Fruit fly (Drosophila melanogaster) whole organism, wandering third instar larva: ENCODE results near the gene Ctu2.

Source experiments
- CG32264 ChIP-seq: fragments of 200-800 bp; sonication (Bioruptor generic); optimal IDR thresholded peaks from 2 replicates; lab custom pipeline; 2016; ENCODE audit warnings: missing biosample characterization, missing genetic modification characterization
- CG9705 ChIP-seq: fragments of 200-800 bp; sonication (Bioruptor generic); optimal IDR thresholded peaks from 2 replicates; lab custom pipeline; 2018; ENCODE audit warnings: missing biosample characterization, mild to moderate bottlenecking, missing genetic modification characterization
- Hnf4 ChIP-seq: fragments of 200-800 bp; sonication (Bioruptor generic); optimal IDR thresholded peaks from 2 replicates; lab custom pipeline; 2016; ENCODE audit warnings: missing biosample characterization, mild to moderate bottlenecking, missing genetic modification characterization
- Hr83 ChIP-seq: fragments of 200-300 bp; sonication (Bioruptor generic); optimal IDR thresholded peaks from 2 replicates; lab custom pipeline; 2016; ENCODE audit warnings: missing biosample characterization, mild to moderate bottlenecking, missing genetic modification characterization, moderate library complexity; ENCODE audit not compliant: poor library complexity, severe bottlenecking
- Jra ChIP-seq: sonication (Bioruptor generic); optimal IDR thresholded peaks from 2 replicates; lab custom pipeline; 2016; ENCODE audit warnings: missing biosample characterization, missing genetic modification characterization
- Myc ChIP-seq: fragments of >200 bp; optimal IDR thresholded peaks from 2 replicates; lab custom pipeline; 2017
- OdsH ChIP-seq: fragments of 200-800 bp; sonication (Bioruptor generic); optimal IDR thresholded peaks from 2 replicates; lab custom pipeline; 2016; ENCODE audit warnings: missing biosample characterization, mild to moderate bottlenecking, missing genetic modification characterization
- dl ChIP-seq, 2 experiments: fragments of 175-275, 200-275 bp in 1 of 2; fragments of 200-275 bp in 1 of 2; sonication (Bioruptor generic); optimal IDR thresholded peaks; lab custom pipeline; 2018; ENCODE audit warnings: mild to moderate bottlenecking in 2 of 2, missing biosample characterization in 2 of 2, missing genetic modification characterization in 2 of 2, moderate library complexity in 2 of 2; ENCODE audit not compliant: partially characterized antibody in 2 of 2, insufficient read depth in 1 of 2
- fru ChIP-seq: fragments of 200-800 bp; sonication (Bioruptor generic); optimal IDR thresholded peaks from 3 replicates; lab custom pipeline; 2016; ENCODE audit warnings: missing biosample characterization, mild to moderate bottlenecking, missing genetic modification characterization
- jim ChIP-seq: fragments of 175-275, 200-325 bp; sonication (Bioruptor generic); optimal IDR thresholded peaks from 2 replicates; lab custom pipeline; 2016; ENCODE audit warnings: missing biosample characterization, mild to moderate bottlenecking, missing genetic modification characterization
- pan ChIP-seq: fragments of >200 bp; optimal IDR thresholded peaks from 2 replicates; lab custom pipeline; 2017
- psq ChIP-seq: fragments of 200-800 bp; sonication (Bioruptor generic); optimal IDR thresholded peaks from 3 replicates; lab custom pipeline; 2017; ENCODE audit warnings: missing biosample characterization, mild to moderate bottlenecking, missing genetic modification characterization, moderate library complexity
- tai ChIP-seq: sonication (Bioruptor generic); optimal IDR thresholded peaks from 2 replicates; lab custom pipeline; 2016; ENCODE audit warnings: missing biosample characterization, missing genetic modification characterization
- usp ChIP-seq: fragments of >200 bp; optimal IDR thresholded peaks from 2 replicates; lab custom pipeline; 2017; ENCODE audit warnings: missing biosample characterization, missing genetic modification characterization

DNA sequence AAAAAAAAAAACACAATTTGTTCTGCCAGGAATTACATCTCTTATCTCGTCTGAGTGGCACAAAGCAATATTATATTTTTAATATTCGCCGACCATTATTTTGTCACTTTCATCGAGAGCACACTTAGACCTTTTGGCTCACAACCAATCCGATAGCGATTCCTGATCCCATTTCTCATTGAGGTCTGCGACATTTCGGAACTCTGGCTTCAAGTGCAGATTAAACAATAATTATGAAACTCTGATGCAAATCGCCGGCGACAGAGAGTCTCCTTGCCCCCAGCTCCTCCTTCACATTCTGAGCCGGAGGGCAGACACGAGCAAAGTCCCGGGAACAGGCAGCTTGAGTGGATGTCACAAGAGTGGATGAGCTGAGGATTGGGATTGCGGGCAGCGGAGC lies 24.0 kb downstream of the Ctu2 start:
- TF ChIP-seq Myc (lab: Kevin White, UChicago), result no peak
- TF ChIP-seq OdsH, result no peak
- TF ChIP-seq Hr83 (GFP tag; lab: Kevin White, UChicago), result no peak
- no peak for TF ChIP-seq usp (GFP tag; lab: Kevin White, UChicago)
- no peak for TF ChIP-seq dl (GFP tag; optimal IDR thresholded peaks at IDR 0.05; lab: Kevin White, UChicago; ENCODE audit: insufficient read depth in 1 of 2, partially characterized antibody in 2 of 2)
- no peak for TF ChIP-seq jim
- no peak for TF ChIP-seq Jra (GFP tag; lab: Kevin White, UChicago)
- no peak for TF ChIP-seq fru (GFP tag; lab: Kevin White, UChicago)
- no peak for TF ChIP-seq pan (lab: Kevin White, UChicago)
- no peak for TF ChIP-seq Hnf4 (GFP tag; lab: Kevin White, UChicago)
- TF ChIP-seq psq, result no peak
- TF ChIP-seq CG9705 (GFP tag; lab: Kevin White, UChicago), result no peak
- TF ChIP-seq CG32264 (GFP tag; lab: Kevin White, UChicago), result no peak
- TF ChIP-seq tai, result no peak
